Fruit fly (Drosophila melanogaster): Measurements from ENCODE around the gene Pp2B-14D.

DNA sequence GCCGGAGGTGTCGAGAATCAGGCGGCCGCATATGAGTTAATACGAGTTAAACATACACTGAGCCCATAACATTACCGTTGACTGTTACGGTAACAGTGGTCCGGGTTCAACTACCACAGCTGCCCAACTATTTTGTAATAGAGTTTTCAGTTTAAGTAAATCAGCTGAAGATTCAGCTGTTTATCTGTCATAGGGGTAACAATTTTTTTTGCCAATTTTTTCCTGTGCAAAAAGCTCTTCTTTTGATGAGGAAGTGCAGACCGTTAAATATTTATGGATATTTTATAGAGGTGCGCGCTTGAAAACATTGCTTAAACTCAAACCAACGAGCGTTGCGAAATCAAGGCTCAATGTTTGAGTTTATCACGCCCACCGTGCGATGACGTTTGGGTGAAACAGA, 21.9 kb upstream of the Pp2B-14D start:
- TF ChIP-seq pros (GFP tag; optimal IDR thresholded peaks at IDR 0.05), result no peak
- TF ChIP-seq CG10431 (GFP tag; optimal IDR thresholded peaks at IDR 0.05), result no peak
- no peak for TF ChIP-seq ato (GFP tag; IDR thresholded peaks at IDR 0.05; ENCODE audit: partially characterized antibody)
- no peak for TF ChIP-seq CG31224 (GFP tag; IDR thresholded peaks at IDR 0.05)
- no peak for TF ChIP-seq pzg (GFP tag; optimal IDR thresholded peaks at IDR 0.05)
- TF ChIP-seq emc (GFP tag; optimal IDR thresholded peaks at IDR 0.05), result no peak
- no peak for TF ChIP-seq CG11398 (GFP tag; optimal IDR thresholded peaks at IDR 0.05)
- no peak for TF ChIP-seq sisA (GFP tag; IDR thresholded peaks at IDR 0.05)
- TF ChIP-seq CG7745 (tag; optimal IDR thresholded peaks at IDR 0.05), result no peak
- TF ChIP-seq Bgb (GFP tag; IDR thresholded peaks at IDR 0.05; ENCODE audit: partially characterized antibody), result no peak
- TF ChIP-seq Dad (GFP tag; optimal IDR thresholded peaks at IDR 0.05), result no peak
- no peak for TF ChIP-seq gsb (GFP tag; IDR thresholded peaks at IDR 0.05)
- TF ChIP-seq CG42726 (GFP tag; IDR thresholded peaks at IDR 0.05; ENCODE audit: partially characterized antibody), result no peak

Data from whole organism, embryonic.